Fruit fly (Drosophila melanogaster) whole organism, embryonic: ENCODE data around the gene Pdi.
A peak's percentile ranks its signal among the peaks of the same experiment; 100 is the strongest.

Experiments used
- ATbp ChIP-seq: fragments of 200-800 bp; sonication (Bioruptor generic); optimal IDR thresholded peaks from 2 replicates; lab custom pipeline; 2017; ENCODE audit warnings: missing biosample characterization, mild to moderate bottlenecking, missing genetic modification characterization, missing genetic modification reagents
- Aef1 ChIP-seq: fragments of 200-800 bp; sonication (Bioruptor generic); IDR thresholded peaks from 3 replicates; pipeline ENCODE4 v1.3.6; 2022; ENCODE audit warnings: missing biosample characterization, missing genetic modification characterization
- Atf-2 ChIP-seq: fragments of 200-800 bp; sonication (Bioruptor generic); optimal IDR thresholded peaks from 2 replicates; lab custom pipeline; 2016; ENCODE audit warnings: missing biosample characterization, missing genetic modification characterization
- Bteb2 ChIP-seq: fragments of 200-800 bp; sonication (Bioruptor generic); optimal IDR thresholded peaks from 2 replicates; lab custom pipeline; 2016; ENCODE audit warnings: missing biosample characterization, missing genetic modification characterization
- CG11247 ChIP-seq: fragments of 200-800 bp; sonication (Bioruptor generic); IDR thresholded peaks from 2 replicates; pipeline ENCODE4 v1.3.6; 2022; ENCODE audit warnings: missing biosample characterization, missing genetic modification characterization
- CG12071 ChIP-seq: fragments of 200-800 bp; sonication (Bioruptor generic); optimal IDR thresholded peaks from 3 replicates; lab custom pipeline; 2018; ENCODE audit warnings: missing biosample characterization, mild to moderate bottlenecking, missing genetic modification characterization
- CG12391 ChIP-seq: fragments of 200-800 bp; sonication (Bioruptor generic); optimal IDR thresholded peaks from 3 replicates; lab custom pipeline; 2018; ENCODE audit warnings: missing biosample characterization, mild to moderate bottlenecking, missing genetic modification characterization, moderate library complexity
- CG15514 ChIP-seq: fragments of 200-800 bp; sonication (Bioruptor generic); optimal IDR thresholded peaks from 3 replicates; lab custom pipeline; 2017; ENCODE audit warnings: missing biosample characterization, missing genetic modification characterization, mild to moderate bottlenecking, moderate library complexity, missing genetic modification reagents
- CG17359 ChIP-seq: fragments of 200-800 bp; sonication (Bioruptor generic); optimal IDR thresholded peaks from 3 replicates; lab custom pipeline; 2018; ENCODE audit warnings: missing biosample characterization, mild to moderate bottlenecking, missing genetic modification characterization, moderate library complexity
- CG18011 ChIP-seq: fragments of 200-800 bp; sonication (Bioruptor generic); optimal IDR thresholded peaks from 2 replicates; lab custom pipeline; 2017; ENCODE audit warnings: missing biosample characterization, missing genetic modification characterization, mild to moderate bottlenecking, moderate library complexity, missing genotype
- CG2875 ChIP-seq: fragments of 200-800 bp; sonication (Bioruptor generic); optimal IDR thresholded peaks from 2 replicates; lab custom pipeline; 2017; ENCODE audit warnings: missing biosample characterization, mild to moderate bottlenecking, missing genetic modification characterization, missing genetic modification reagents
- CG31441 ChIP-seq: fragments of 200-800 bp; sonication (Bioruptor generic); IDR thresholded peaks from 2 replicates; pipeline ENCODE4 v1.3.6; 2022; ENCODE audit warnings: missing biosample characterization, missing genetic modification characterization
- CG34376 ChIP-seq: fragments of 200-800 bp; sonication (Bioruptor generic); optimal IDR thresholded peaks from 2 replicates; lab custom pipeline; 2018; ENCODE audit warnings: missing biosample characterization, mild to moderate bottlenecking, missing genetic modification characterization
- CG3847 ChIP-seq: fragments of 200-800 bp; sonication (Bioruptor generic); IDR thresholded peaks from 2 replicates; pipeline ENCODE4 v1.3.6; 2022; ENCODE audit warnings: missing biosample characterization, missing genetic modification characterization
- CG4328 ChIP-seq: fragments of 200-800 bp; sonication (Bioruptor generic); optimal IDR thresholded peaks from 3 replicates; lab custom pipeline; 2017; ENCODE audit warnings: missing biosample characterization, missing genetic modification reagents, missing genetic modification characterization
- CG6175 ChIP-seq: fragments of 200-800 bp; sonication (Bioruptor generic); IDR thresholded peaks from 3 replicates; pipeline ENCODE4 v1.3.6; 2022; ENCODE audit warnings: missing biosample characterization, missing genetic modification characterization
- CG7786 ChIP-seq: fragments of 200-800 bp; sonication (Bioruptor generic); optimal IDR thresholded peaks from 2 replicates; lab custom pipeline; 2016; ENCODE audit warnings: missing biosample characterization, missing genetic modification characterization
- CG7839 ChIP-seq: fragments of 200-800 bp; sonication (Bioruptor generic); optimal IDR thresholded peaks from 3 replicates; lab custom pipeline; 2018; ENCODE audit warnings: missing biosample characterization, mild to moderate bottlenecking, missing genetic modification characterization, moderate library complexity
- CG9932 ChIP-seq: fragments of 200-800 bp; sonication (Bioruptor generic); IDR thresholded peaks from 2 replicates; pipeline ENCODE4 v1.3.6; 2022; ENCODE audit warnings: missing biosample characterization, missing genetic modification characterization
- CHES-1-like ChIP-seq: fragments of 200-800 bp; sonication (Bioruptor generic); optimal IDR thresholded peaks from 2 replicates; lab custom pipeline; 2016; ENCODE audit warnings: missing biosample characterization, missing genetic modification characterization
- Gsc ChIP-seq: fragments of 200-800 bp; sonication (Bioruptor generic); IDR thresholded peaks from 2 replicates; pipeline ENCODE4 v1.3.6; 2022; ENCODE audit warnings: missing biosample characterization, missing genetic modification characterization
- H15 ChIP-seq: fragments of 200-800 bp; sonication (Bioruptor generic); IDR thresholded peaks from 3 replicates; pipeline ENCODE4 v1.3.6; 2022; ENCODE audit warnings: missing biosample characterization, missing genetic modification characterization
- MTF-1 ChIP-seq: fragments of 200-800 bp; sonication (Bioruptor generic); optimal IDR thresholded peaks from 2 replicates; lab custom pipeline; 2018; ENCODE audit warnings: missing biosample characterization, mild to moderate bottlenecking, missing genetic modification characterization, borderline replicate concordance
- Max ChIP-seq: fragments of 200-800 bp; sonication (Bioruptor generic); optimal IDR thresholded peaks from 2 replicates; lab custom pipeline; 2016; ENCODE audit warnings: missing biosample characterization, mild to moderate bottlenecking, missing genetic modification characterization
- Myb ChIP-seq: fragments of 200-800 bp; sonication (Bioruptor generic); optimal IDR thresholded peaks from 2 replicates; lab custom pipeline; 2016; ENCODE audit warnings: missing biosample characterization, missing genetic modification characterization
- Rx ChIP-seq: fragments of 200-800 bp; sonication (Bioruptor generic); IDR thresholded peaks from 2 replicates; pipeline ENCODE4 v1.3.6; 2022; ENCODE audit warnings: missing biosample characterization, missing genetic modification characterization
- Xbp1 ChIP-seq: fragments of 200-800 bp; sonication (Bioruptor generic); optimal IDR thresholded peaks from 3 replicates; lab custom pipeline; 2016; ENCODE audit warnings: missing biosample characterization, mild to moderate bottlenecking, missing genetic modification characterization
- YL-1 ChIP-seq: fragments of 200-800 bp; sonication (Bioruptor generic); optimal IDR thresholded peaks from 3 replicates; lab custom pipeline; 2017; ENCODE audit warnings: missing biosample characterization, mild to moderate bottlenecking, missing genetic modification characterization
- cato ChIP-seq: fragments of 200-800 bp; sonication (Bioruptor generic); optimal IDR thresholded peaks from 2 replicates; lab custom pipeline; 2016; ENCODE audit warnings: missing biosample characterization, missing genetic modification characterization, borderline replicate concordance
- chinmo ChIP-seq: fragments of 200-800 bp; sonication (Bioruptor generic); IDR thresholded peaks from 4 replicates; pipeline ENCODE4 v1.3.6; 2022; ENCODE audit warnings: missing biosample characterization, missing genetic modification characterization; ENCODE audit not compliant: partially characterized antibody
- chn ChIP-seq: fragments of 200-800 bp; sonication (Bioruptor generic); optimal IDR thresholded peaks from 2 replicates; lab custom pipeline; 2016; ENCODE audit warnings: missing biosample characterization, missing genetic modification characterization
- corto ChIP-seq: fragments of 200-800 bp; sonication (Bioruptor generic); optimal IDR thresholded peaks from 2 replicates; lab custom pipeline; 2016; ENCODE audit warnings: missing biosample characterization, mild to moderate bottlenecking, missing genetic modification characterization, moderate library complexity
- disco-r ChIP-seq: fragments of 200-800 bp; sonication (Bioruptor generic); optimal IDR thresholded peaks from 2 replicates; lab custom pipeline; 2016; ENCODE audit warnings: missing biosample characterization, missing genetic modification characterization
- eyg ChIP-seq: fragments of 200-800 bp; sonication (Bioruptor generic); optimal IDR thresholded peaks from 3 replicates; lab custom pipeline; 2016; ENCODE audit warnings: missing biosample characterization, missing genetic modification characterization
- gsb-n ChIP-seq: fragments of 200-800 bp; sonication (Bioruptor generic); optimal IDR thresholded peaks from 3 replicates; lab custom pipeline; 2018; ENCODE audit warnings: missing biosample characterization, mild to moderate bottlenecking, missing genetic modification characterization
- lab ChIP-seq: fragments of 200-800 bp; sonication (Bioruptor generic); optimal IDR thresholded peaks from 3 replicates; lab custom pipeline; 2017; ENCODE audit warnings: missing biosample characterization, missing genetic modification characterization, mild to moderate bottlenecking, moderate library complexity, missing genetic modification reagents
- maf-S ChIP-seq: fragments of 200-800 bp; sonication (Bioruptor generic); optimal IDR thresholded peaks from 2 replicates; lab custom pipeline; 2016; ENCODE audit warnings: missing biosample characterization, missing genetic modification characterization
- nau ChIP-seq: fragments of 200-800 bp; sonication (Bioruptor generic); optimal IDR thresholded peaks from 3 replicates; lab custom pipeline; 2017; ENCODE audit warnings: missing biosample characterization, mild to moderate bottlenecking, missing genetic modification characterization, missing genetic modification reagents
- otp ChIP-seq: fragments of 200-800 bp; sonication (Bioruptor generic); IDR thresholded peaks from 3 replicates; pipeline ENCODE4, ENCODE4 v1.3.6; 2022; ENCODE audit warnings: missing biosample characterization, missing genetic modification characterization
- repo ChIP-seq: fragments of 200-800 bp; sonication (Bioruptor generic); optimal IDR thresholded peaks from 2 replicates; lab custom pipeline; 2016; ENCODE audit warnings: missing biosample characterization, missing genetic modification characterization
- scrt ChIP-seq: fragments of 200-800 bp; sonication (Bioruptor generic); optimal IDR thresholded peaks from 2 replicates; lab custom pipeline; 2018; ENCODE audit warnings: missing biosample characterization, mild to moderate bottlenecking, missing genetic modification characterization, moderate library complexity
- sens-2 ChIP-seq: fragments of 200-800 bp; sonication (Bioruptor generic); IDR thresholded peaks from 2 replicates; pipeline ENCODE4 v1.3.6; 2022; ENCODE audit warnings: missing biosample characterization, missing genetic modification characterization
- tin ChIP-seq: fragments of 200-800 bp; sonication (Bioruptor generic); optimal IDR thresholded peaks from 3 replicates; lab custom pipeline; 2016; ENCODE audit warnings: missing biosample characterization, missing genetic modification characterization
- tna ChIP-seq: fragments of 200-800 bp; sonication (Bioruptor generic); IDR thresholded peaks from 2 replicates; pipeline ENCODE4 v1.3.6; 2022; ENCODE audit warnings: missing biosample characterization, missing genetic modification characterization; ENCODE audit not compliant: partially characterized antibody
- trh ChIP-seq: fragments of 200-800 bp; sonication (Bioruptor generic); optimal IDR thresholded peaks from 2 replicates; lab custom pipeline; 2016; ENCODE audit warnings: missing biosample characterization, missing genetic modification characterization
- vfl ChIP-seq: fragments of 200-800 bp; sonication (Bioruptor generic); optimal IDR thresholded peaks from 2 replicates; lab custom pipeline; 2016; ENCODE audit warnings: missing biosample characterization, missing genetic modification characterization
- wek ChIP-seq: fragments of 200-800 bp; sonication (Bioruptor generic); optimal IDR thresholded peaks from 3 replicates; lab custom pipeline; 2018; ENCODE audit warnings: missing biosample characterization, mild to moderate bottlenecking, missing genetic modification characterization, moderate library complexity
- zen ChIP-seq: fragments of 200-800 bp; sonication (Bioruptor generic); optimal IDR thresholded peaks from 3 replicates; lab custom pipeline; 2018; ENCODE audit warnings: missing biosample characterization, mild to moderate bottlenecking, missing genetic modification characterization, moderate library complexity
- zfh1 ChIP-seq: fragments of 200-800 bp; sonication (Bioruptor generic); IDR thresholded peaks from 3 replicates; pipeline ENCODE4 v1.3.6; 2022; ENCODE audit warnings: missing biosample characterization, missing genetic modification characterization

Pdi gene

dm6 chr3L:15104849-15105555 is 37.6 kb downstream of the Pdi start:
- peak; percentile 35 for TF ChIP-seq Aef1 (GFP tag; lab: Robert Waterston, UW)
- peak; percentile 44 for TF ChIP-seq chn (GFP tag; lab: Kevin White, UChicago)
- TF ChIP-seq CG7786 (GFP tag; lab: Kevin White, UChicago): peak; percentile 75
- no peak; the same call in none of the 3 replicates for TF ChIP-seq CG6175
- TF ChIP-seq repo (GFP tag; lab: Kevin White, UChicago): peak; percentile 5
- TF ChIP-seq CHES-1-like (GFP tag; lab: Kevin White, UChicago): peak; percentile 70
- TF ChIP-seq CG2875 (GFP tag; lab: Kevin White, UChicago): no peak
- no peak for TF ChIP-seq CG15514
- TF ChIP-seq CG18011: peak; percentile 17
- no peak for TF ChIP-seq MTF-1 (GFP tag; lab: Kevin White, UChicago)
- no peak; the same call in 2 of the 4 replicates for TF ChIP-seq chinmo (GFP tag; lab: Robert Waterston, UW)
- no peak for TF ChIP-seq tna (GFP tag; lab: Robert Waterston, UW)
- TF ChIP-seq nau (GFP tag; lab: Kevin White, UChicago): peak; percentile 10
- TF ChIP-seq corto (GFP tag; lab: Kevin White, UChicago): peak; percentile 55
- no peak for TF ChIP-seq wek
- no peak for TF ChIP-seq Max (GFP tag; lab: Kevin White, UChicago)
- TF ChIP-seq tin (GFP tag; lab: Kevin White, UChicago): peak; percentile 46
- TF ChIP-seq trh (GFP tag; lab: Kevin White, UChicago): peak; percentile 30
- TF ChIP-seq CG4328 (GFP tag; lab: Kevin White, UChicago): no peak
- peak; percentile 69 for TF ChIP-seq lab (GFP tag; lab: Kevin White, UChicago)
- TF ChIP-seq ATbp (GFP tag; lab: Kevin White, UChicago): peak; percentile 6
- peak; percentile 46 for TF ChIP-seq vfl (GFP tag; lab: Kevin White, UChicago)
- TF ChIP-seq CG31441 (GFP tag; lab: Robert Waterston, UW): peak; percentile 55
- TF ChIP-seq CG12071 (GFP tag; lab: Kevin White, UChicago): peak; percentile 32
- TF ChIP-seq Xbp1 (GFP tag; lab: Kevin White, UChicago): peak; percentile 56
- peak; percentile 50 for TF ChIP-seq CG17359 (tag; lab: Kevin White, UChicago)
- TF ChIP-seq Atf-2 (GFP tag; lab: Kevin White, UChicago): peak; percentile 50
- 0 out of 2 replicates have a peak, but pooled peaks have one; percentile 44 for TF ChIP-seq Rx
- TF ChIP-seq CG11247 (GFP tag; lab: Robert Waterston, UW): peak; percentile 51
- peak; percentile 36 for TF ChIP-seq Myb (GFP tag; lab: Kevin White, UChicago)
- TF ChIP-seq Bteb2 (GFP tag; lab: Kevin White, UChicago): peak; percentile 43
- peak; percentile 44; the same call in 1 of the 2 replicates for TF ChIP-seq sens-2 (GFP tag; lab: Robert Waterston, UW)
- TF ChIP-seq maf-S: peak; percentile 1
- no peak for TF ChIP-seq otp (GFP tag; lab: Robert Waterston, UW)
- 0 out of 3 replicates have a peak, but pooled peaks have one; percentile 16 for TF ChIP-seq H15
- peak; percentile 0 for TF ChIP-seq cato
- peak; percentile 41 for TF ChIP-seq CG34376
- no peak for TF ChIP-seq zen (tag; lab: Kevin White, UChicago)
- TF ChIP-seq scrt (GFP tag; lab: Kevin White, UChicago): peak; percentile 43
- TF ChIP-seq CG3847 (GFP tag; lab: Robert Waterston, UW): peak; percentile 62
- no peak for TF ChIP-seq gsb-n
- TF ChIP-seq disco-r (GFP tag; lab: Kevin White, UChicago): no peak
- peak; percentile 33 for TF ChIP-seq eyg (GFP tag; lab: Kevin White, UChicago)
- TF ChIP-seq Gsc (GFP tag; lab: Robert Waterston, UW): 0 out of 2 replicates have a peak, but pooled peaks have one; percentile 36
- peak; percentile 69 for TF ChIP-seq CG7839 (tag; lab: Kevin White, UChicago)
- TF ChIP-seq CG9932 (GFP tag; lab: Robert Waterston, UW): peak; percentile 60
- no peak for TF ChIP-seq YL-1 (GFP tag; lab: Kevin White, UChicago)
- TF ChIP-seq CG12391 (tag; lab: Kevin White, UChicago): peak; percentile 62
- no peak; the same call in 2 of the 3 replicates for TF ChIP-seq zfh1 (GFP tag; lab: Robert Waterston, UW)
